Worm (Caenorhabditis elegans) whole organism, L3 larva: ENCODE measurements around the gene meg-2.

ENCODE experiments used
- R02D3.7 ChIP-seq: fragments of 150-350 bp; optimal IDR thresholded peaks from 2 replicates; lab custom pipeline; 2014; ENCODE audit warnings: missing biosample characterization, missing genetic modification characterization
- ZK546.5 ChIP-seq: sonication (generic microtip); optimal IDR thresholded peaks from 2 replicates; lab custom pipeline; 2017; ENCODE audit warnings: missing biosample characterization, missing genetic modification characterization
- ama-1 ChIP-seq: fragments of 150-350 bp; optimal IDR thresholded peaks from 2 replicates; lab custom pipeline; 2018
- ceh-16 ChIP-seq: sonication (generic microtip); optimal IDR thresholded peaks from 2 replicates; lab custom pipeline; 2017; ENCODE audit warnings: missing biosample characterization, missing genetic modification characterization
- ceh-28 ChIP-seq: fragments of 150-350 bp; optimal IDR thresholded peaks from 2 replicates; lab custom pipeline; 2014; ENCODE audit warnings: missing biosample characterization, missing genetic modification reagents, missing genetic modification characterization
- ceh-82 ChIP-seq: fragments of 150-350 bp; optimal IDR thresholded peaks from 2 replicates; lab custom pipeline; 2014; ENCODE audit warnings: missing biosample characterization, missing genetic modification characterization
- ceh-9 ChIP-seq: sonication (generic microtip); optimal IDR thresholded peaks from 2 replicates; lab custom pipeline; 2018; ENCODE audit warnings: missing biosample characterization, missing genetic modification characterization
- daf-12 ChIP-seq: fragments of 150-350 bp; optimal IDR thresholded peaks from 2 replicates; lab custom pipeline; 2014; ENCODE audit warnings: missing biosample characterization, missing genetic modification reagents, missing genetic modification characterization
- egl-27 ChIP-seq: sonication (generic microtip); optimal IDR thresholded peaks from 4 replicates; lab custom pipeline; 2017; ENCODE audit warnings: missing biosample characterization, missing genetic modification reagents, missing genetic modification characterization
- egl-5 ChIP-seq: fragments of 150-350 bp; optimal IDR thresholded peaks from 2 replicates; lab custom pipeline; 2017; ENCODE audit warnings: missing biosample characterization, missing genetic modification reagents, missing genetic modification characterization, inconsistent platforms
- elt-1 ChIP-seq: fragments of 150-350 bp; optimal IDR thresholded peaks from 2 replicates; lab custom pipeline; 2014; ENCODE audit warnings: missing biosample characterization, missing genetic modification characterization
- elt-2 ChIP-seq: sonication (generic microtip); optimal IDR thresholded peaks from 2 replicates; lab custom pipeline; 2016; ENCODE audit warnings: missing genetic modification reagents, mild to moderate bottlenecking, missing genetic modification characterization, missing compliant biosample characterization
- elt-3 ChIP-seq, 3 experiments: fragments of 150-350 bp in 1 of 3; sonication (generic microtip) in 2 of 3; optimal IDR thresholded peaks; 2 replicates in 2 of 3; 4 replicates in 1 of 3; lab custom pipeline; 2014 to 2017; ENCODE audit warnings: missing biosample characterization in 3 of 3, missing genetic modification characterization in 3 of 3
- eor-1 ChIP-seq, 2 experiments: fragments of 150-350 bp; optimal IDR thresholded peaks; 2 replicates each; lab custom pipeline; 2014 to 2018; ENCODE audit warnings: missing biosample characterization in 2 of 2, missing genetic modification characterization in 2 of 2
- fkh-10 ChIP-seq: sonication (generic microtip); optimal IDR thresholded peaks from 2 replicates; lab custom pipeline; 2017; ENCODE audit warnings: missing biosample characterization, missing genetic modification reagents, missing genetic modification characterization
- fkh-2 ChIP-seq: fragments of 150-350 bp; optimal IDR thresholded peaks from 2 replicates; lab custom pipeline; 2014; ENCODE audit warnings: missing biosample characterization, missing genetic modification reagents, missing genetic modification characterization
- fos-1 ChIP-seq: fragments of 150-350 bp; optimal IDR thresholded peaks from 2 replicates; lab custom pipeline; 2014; ENCODE audit warnings: missing biosample characterization, missing genetic modification characterization
- hmg-11 ChIP-seq: sonication (generic microtip); optimal IDR thresholded peaks from 2 replicates; lab custom pipeline; 2016; ENCODE audit warnings: missing genetic modification characterization, missing compliant biosample characterization
- jun-1 ChIP-seq: fragments of 150-350 bp; optimal IDR thresholded peaks from 2 replicates; lab custom pipeline; 2014; ENCODE audit warnings: missing biosample characterization, missing genetic modification reagents, missing genetic modification characterization
- lin-15B ChIP-seq: fragments of 150-350 bp; optimal IDR thresholded peaks from 2 replicates; lab custom pipeline; 2014; ENCODE audit warnings: missing biosample characterization, missing genetic modification characterization
- lin-39 ChIP-seq: fragments of 150-350 bp; optimal IDR thresholded peaks from 2 replicates; lab custom pipeline; 2018; ENCODE audit warnings: missing biosample characterization, missing genetic modification reagents, missing genetic modification characterization
- lsy-12 ChIP-seq: sonication (generic microtip); optimal IDR thresholded peaks from 2 replicates; lab custom pipeline; 2016; ENCODE audit warnings: mild to moderate bottlenecking, missing genetic modification characterization, missing compliant biosample characterization
- mdl-1 ChIP-seq: fragments of 150-350 bp; optimal IDR thresholded peaks from 2 replicates; lab custom pipeline; 2014; ENCODE audit warnings: missing biosample characterization, missing genetic modification characterization
- mml-1 ChIP-seq: fragments of 150-350 bp; sonication (generic microtip); optimal IDR thresholded peaks from 3 replicates; lab custom pipeline; 2014; ENCODE audit warnings: missing biosample characterization, missing genetic modification characterization
- nfya-1 ChIP-seq: sonication (generic microtip); optimal IDR thresholded peaks from 2 replicates; lab custom pipeline; 2017; ENCODE audit warnings: missing genetic modification characterization, mild to moderate bottlenecking, missing compliant biosample characterization, antibody characterized with exemption, moderate library complexity; ENCODE audit not compliant: insufficient read depth
- nhr-12 ChIP-seq: fragments of 150-350 bp; optimal IDR thresholded peaks from 2 replicates; lab custom pipeline; 2014; ENCODE audit warnings: missing biosample characterization, missing genetic modification characterization
- nhr-23 ChIP-seq: fragments of 150-350 bp; optimal IDR thresholded peaks from 2 replicates; lab custom pipeline; 2014; ENCODE audit warnings: missing biosample characterization, missing genetic modification reagents, missing genetic modification characterization
- nhr-237 ChIP-seq: fragments of 150-350 bp; optimal IDR thresholded peaks from 2 replicates; lab custom pipeline; 2014; ENCODE audit warnings: missing biosample characterization, missing genetic modification characterization
- nhr-25 ChIP-seq: sonication (generic microtip); optimal IDR thresholded peaks from 2 replicates; lab custom pipeline; 2017; ENCODE audit warnings: missing biosample characterization, missing genetic modification characterization
- nhr-28 ChIP-seq: fragments of 150-350 bp; optimal IDR thresholded peaks from 2 replicates; lab custom pipeline; 2014; ENCODE audit warnings: missing biosample characterization, missing genetic modification characterization
- nhr-43 ChIP-seq: sonication (generic microtip); optimal IDR thresholded peaks from 2 replicates; lab custom pipeline; 2016; ENCODE audit warnings: mild to moderate bottlenecking, missing genetic modification characterization, missing compliant biosample characterization; ENCODE audit not compliant: poor library complexity, severe bottlenecking
- nhr-67 ChIP-seq: fragments of 150-350 bp; optimal IDR thresholded peaks from 2 replicates; lab custom pipeline; 2014; ENCODE audit warnings: missing biosample characterization, missing genetic modification characterization
- nhr-76 ChIP-seq: fragments of 150-350 bp; sonication (generic microtip); optimal IDR thresholded peaks from 5 replicates; lab custom pipeline; 2014; ENCODE audit warnings: missing biosample characterization, missing genetic modification characterization
- nhr-77 ChIP-seq: fragments of 150-350 bp; optimal IDR thresholded peaks from 2 replicates; lab custom pipeline; 2014; ENCODE audit warnings: missing biosample characterization, missing genetic modification characterization
- pha-4 ChIP-seq: fragments of 150-350 bp; optimal IDR thresholded peaks from 2 replicates; lab custom pipeline; 2014; ENCODE audit warnings: missing biosample characterization, missing genetic modification reagents, missing genetic modification characterization
- pqm-1 ChIP-seq: fragments of 150-350 bp; optimal IDR thresholded peaks from 2 replicates; lab custom pipeline; 2017; ENCODE audit warnings: missing biosample characterization, missing genetic modification characterization, inconsistent platforms
- sea-2 ChIP-seq: fragments of 150-350 bp; sonication (generic microtip); optimal IDR thresholded peaks from 4 replicates; lab custom pipeline; 2014; ENCODE audit warnings: missing biosample characterization, missing genetic modification reagents, missing genetic modification characterization
- skn-1 ChIP-seq: fragments of 150-350 bp; optimal IDR thresholded peaks from 2 replicates; lab custom pipeline; 2014; ENCODE audit warnings: missing biosample characterization, missing genetic modification characterization
- snpc-4 ChIP-seq: fragments of 150-350 bp; optimal IDR thresholded peaks from 2 replicates; lab custom pipeline; 2014; ENCODE audit warnings: missing biosample characterization, missing genetic modification characterization
- tbx-2 ChIP-seq: sonication (generic microtip); optimal IDR thresholded peaks from 2 replicates; lab custom pipeline; 2016; ENCODE audit warnings: mild to moderate bottlenecking, missing genetic modification characterization, missing compliant biosample characterization
- unc-39 ChIP-seq: sonication (generic microtip); optimal IDR thresholded peaks from 4 replicates; lab custom pipeline; 2017; ENCODE audit warnings: missing biosample characterization, missing genetic modification characterization
- unc-62 ChIP-seq: fragments of 150-350 bp; sonication (generic microtip); optimal IDR thresholded peaks from 4 replicates; lab custom pipeline; 2014; ENCODE audit warnings: missing biosample characterization, missing genetic modification reagents, missing genetic modification characterization
- zag-1 ChIP-seq: fragments of 150-350 bp; optimal IDR thresholded peaks from 2 replicates; lab custom pipeline; 2014; ENCODE audit warnings: missing biosample characterization, missing genetic modification characterization
- ztf-11 ChIP-seq: fragments of 150-350 bp; optimal IDR thresholded peaks from 2 replicates; lab custom pipeline; 2014; ENCODE audit warnings: missing biosample characterization, missing genetic modification characterization
- ztf-4 ChIP-seq: fragments of 150-350 bp; optimal IDR thresholded peaks from 2 replicates; lab custom pipeline; 2014; ENCODE audit warnings: missing biosample characterization, missing genetic modification characterization

meg-2 gene

ce11 chrX:13926029-13926428 lies at the start of gene meg-2:
Gene meg-2, minus strand, starts transcription at chrX:13926129.
- TF ChIP-seq nfya-1 (tag; lab: Kevin White, UChicago) (no peak), tbx-2 (tag; lab: Kevin White, UChicago) (no peak), hmg-11 (no peak), unc-62 (GFP tag; lab: Kevin White, UChicago) (no peak)

DNA sequence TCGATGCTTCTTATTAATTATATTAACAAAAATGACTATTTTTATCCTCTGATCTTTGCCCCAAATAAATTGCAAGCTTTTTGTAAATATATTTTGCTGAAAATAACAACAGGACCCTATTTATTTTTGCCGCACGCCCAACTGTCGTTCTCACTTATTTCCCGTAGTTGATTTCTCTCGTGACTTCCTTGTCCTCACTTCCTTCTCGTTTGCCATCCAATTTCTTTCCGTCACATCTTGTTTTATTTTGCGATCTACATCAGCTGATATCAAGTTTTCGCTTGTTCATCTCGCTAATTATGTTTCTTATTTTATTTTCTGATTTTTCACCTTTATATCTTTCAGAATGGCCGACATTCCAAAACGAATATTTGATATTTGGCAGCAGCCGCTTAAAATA lies 49.4 kb upstream of the meg-2 start, which contains the start of gene F48F7.5:
Gene F48F7.5, plus strand, starts transcription at position 340 of the 400 bp plus-strand sequence.
- TF ChIP-seq nhr-43 (tag; lab: Kevin White, UChicago) = peak; percentile 70
- peak; percentile 4 for TF ChIP-seq egl-27 (tag; lab: Kevin White, UChicago)
- TF ChIP-seq tbx-2 (tag; lab: Kevin White, UChicago) = peak; percentile 29
- peak; percentile 74 for TF ChIP-seq nhr-23 (tag; lab: Kevin White, UChicago)
- no peak for TF ChIP-seq unc-39
- no peak for TF ChIP-seq zag-1 (tag; lab: Kevin White, UChicago)
- TF ChIP-seq egl-5 (tag; lab: Kevin White, UChicago) = peak; percentile 52
- no peak for TF ChIP-seq ceh-9 (tag; lab: Kevin White, UChicago)
- TF ChIP-seq nhr-77 (tag; lab: Kevin White, UChicago) = no peak
- TF ChIP-seq ceh-16 = no peak
- no peak for TF ChIP-seq ceh-82 (tag; lab: Kevin White, UChicago)
- peak; percentile 41 for TF ChIP-seq lin-39 (tag; lab: Kevin White, UChicago)
- peak; percentile 50 for TF ChIP-seq nhr-25 (tag; lab: Kevin White, UChicago)
- no peak for TF ChIP-seq nhr-12 (tag; lab: Kevin White, UChicago)
- TF ChIP-seq ama-1 (lab: Kevin White, UChicago) = peak; percentile 22
- TF ChIP-seq elt-2 (tag; lab: Kevin White, UChicago) = no peak
- TF ChIP-seq elt-1 (tag; lab: Kevin White, UChicago) = peak; percentile 73
- TF ChIP-seq ceh-28 = no peak
- TF ChIP-seq nfya-1 (tag; lab: Kevin White, UChicago) = peak; percentile 41
- no peak for TF ChIP-seq lin-15B (tag; lab: Kevin White, UChicago)
- peak; percentile 0 for TF ChIP-seq unc-62 (GFP tag; lab: Kevin White, UChicago)
- peak; percentile 38 for TF ChIP-seq snpc-4 (tag; lab: Kevin White, UChicago)
- TF ChIP-seq sea-2 (GFP tag; lab: Kevin White, UChicago) = no peak
- TF ChIP-seq eor-1 (tag; optimal IDR thresholded peaks at IDR 0.05; lab: Kevin White, UChicago) = no peak

DNA sequence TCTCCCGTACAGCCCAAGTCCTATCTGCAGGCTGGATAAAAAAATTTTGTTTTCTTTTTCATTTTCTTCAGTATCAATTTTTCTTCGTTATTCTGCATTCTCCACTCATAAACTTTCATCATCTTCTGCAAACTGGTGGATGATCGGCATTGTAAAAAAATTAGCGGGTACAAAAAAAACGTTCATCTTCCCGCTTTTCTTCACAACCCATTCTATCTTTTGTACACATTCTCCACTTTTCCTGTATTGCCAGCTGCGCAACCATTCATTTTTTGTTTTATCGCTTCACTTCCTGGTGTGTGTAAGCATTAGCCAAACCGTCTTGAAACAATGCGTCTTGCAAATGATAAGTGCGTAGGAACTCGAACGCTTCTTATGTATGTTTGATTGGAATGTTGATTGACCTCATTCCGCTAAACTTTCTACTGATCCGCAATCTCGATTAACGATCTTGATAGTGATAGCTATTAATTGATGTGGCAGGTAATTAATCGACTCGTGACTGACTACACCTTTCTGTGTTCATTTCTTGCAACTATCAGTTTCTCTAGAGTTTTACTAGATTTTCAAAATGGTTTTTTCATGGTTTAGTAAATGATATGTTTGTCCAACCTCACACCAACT lies 48.6 kb upstream of the meg-2 start:
- TF ChIP-seq nhr-77 (tag; lab: Kevin White, UChicago) (no peak), tbx-2 (tag; lab: Kevin White, UChicago) (no peak), mml-1 (no peak), ztf-4 (tag; lab: Kevin White, UChicago) (no peak), fkh-10 (GFP tag; lab: Kevin White, UChicago) (no peak), skn-1 (no peak), lin-15B (tag; lab: Kevin White, UChicago) (no peak), lsy-12 (tag; lab: Kevin White, UChicago) (no peak), eor-1 (tag; optimal IDR thresholded peaks at IDR 0.05; lab: Kevin White, UChicago) (no peak), daf-12 (tag; lab: Kevin White, UChicago) (no peak), ztf-11 (tag; lab: Kevin White, UChicago) (no peak), zag-1 (tag; lab: Kevin White, UChicago) (no peak), pha-4 (tag; lab: Kevin White, UChicago) (no peak), nhr-76 (no peak), ZK546.5 (tag; lab: Kevin White, UChicago) (no peak), hmg-11 (no peak), nhr-28 (tag; lab: Kevin White, UChicago) (no peak), nhr-237 (no peak), nhr-12 (tag; lab: Kevin White, UChicago) (no peak), elt-2 (tag; lab: Kevin White, UChicago) (peak; percentile 57), nhr-67 (tag; lab: Kevin White, UChicago) (no peak), ceh-82 (tag; lab: Kevin White, UChicago) (no peak), egl-27 (tag; lab: Kevin White, UChicago) (no peak), fos-1 (tag; lab: Kevin White, UChicago) (no peak), snpc-4 (tag; lab: Kevin White, UChicago) (no peak), unc-62 (GFP tag; lab: Kevin White, UChicago) (peak; percentile 73), nhr-23 (tag; lab: Kevin White, UChicago) (peak; percentile 82), ama-1 (lab: Kevin White, UChicago) (no peak), ceh-16 (no peak), egl-5 (tag; lab: Kevin White, UChicago) (peak; percentile 4), ceh-28 (no peak), fkh-2 (tag; lab: Kevin White, UChicago) (no peak), nhr-43 (tag; lab: Kevin White, UChicago) (peak; percentile 74), mdl-1 (tag; lab: Kevin White, UChicago) (no peak), R02D3.7 (no peak), unc-39 (no peak), elt-3 (tag; optimal IDR thresholded peaks at IDR 0.05; lab: Kevin White, UChicago) (peak; percentile 27 to 53 (median 29)), pqm-1 (tag; lab: Kevin White, UChicago) (peak; percentile 16), jun-1 (tag; lab: Kevin White, UChicago) (peak; percentile 44), nhr-25 (tag; lab: Kevin White, UChicago) (peak; percentile 75), ceh-9 (tag; lab: Kevin White, UChicago) (no peak)
